Worm (Caenorhabditis elegans) whole organism, L3 larva: ENCODE data around the gene Y11D7A.3.

Experiments used
- ceh-82 ChIP-seq: fragments of 150-350 bp; optimal IDR thresholded peaks from 2 replicates; lab custom pipeline; 2014; ENCODE audit warnings: missing biosample characterization, missing genetic modification characterization
- egl-27 ChIP-seq: sonication (generic microtip); optimal IDR thresholded peaks from 4 replicates; lab custom pipeline; 2017; ENCODE audit warnings: missing biosample characterization, missing genetic modification reagents, missing genetic modification characterization
- elt-3 ChIP-seq, 3 experiments: fragments of 150-350 bp in 1 of 3; sonication (generic microtip) in 2 of 3; optimal IDR thresholded peaks; 2 replicates in 2 of 3; 4 replicates in 1 of 3; lab custom pipeline; 2014 to 2017; ENCODE audit warnings: missing biosample characterization in 3 of 3, missing genetic modification characterization in 3 of 3
- fkh-10 ChIP-seq: sonication (generic microtip); optimal IDR thresholded peaks from 2 replicates; lab custom pipeline; 2017; ENCODE audit warnings: missing biosample characterization, missing genetic modification reagents, missing genetic modification characterization
- jun-1 ChIP-seq: fragments of 150-350 bp; optimal IDR thresholded peaks from 2 replicates; lab custom pipeline; 2014; ENCODE audit warnings: missing biosample characterization, missing genetic modification reagents, missing genetic modification characterization
- lin-39 ChIP-seq: fragments of 150-350 bp; optimal IDR thresholded peaks from 2 replicates; lab custom pipeline; 2018; ENCODE audit warnings: missing biosample characterization, missing genetic modification reagents, missing genetic modification characterization
- mdl-1 ChIP-seq: fragments of 150-350 bp; optimal IDR thresholded peaks from 2 replicates; lab custom pipeline; 2014; ENCODE audit warnings: missing biosample characterization, missing genetic modification characterization
- nhr-12 ChIP-seq: fragments of 150-350 bp; optimal IDR thresholded peaks from 2 replicates; lab custom pipeline; 2014; ENCODE audit warnings: missing biosample characterization, missing genetic modification characterization
- nhr-23 ChIP-seq: fragments of 150-350 bp; optimal IDR thresholded peaks from 2 replicates; lab custom pipeline; 2014; ENCODE audit warnings: missing biosample characterization, missing genetic modification reagents, missing genetic modification characterization
- nhr-25 ChIP-seq: sonication (generic microtip); optimal IDR thresholded peaks from 2 replicates; lab custom pipeline; 2017; ENCODE audit warnings: missing biosample characterization, missing genetic modification characterization
- nhr-28 ChIP-seq: fragments of 150-350 bp; optimal IDR thresholded peaks from 2 replicates; lab custom pipeline; 2014; ENCODE audit warnings: missing biosample characterization, missing genetic modification characterization
- nhr-43 ChIP-seq: sonication (generic microtip); optimal IDR thresholded peaks from 2 replicates; lab custom pipeline; 2016; ENCODE audit warnings: mild to moderate bottlenecking, missing genetic modification characterization, missing compliant biosample characterization; ENCODE audit not compliant: poor library complexity, severe bottlenecking
- nhr-77 ChIP-seq: fragments of 150-350 bp; optimal IDR thresholded peaks from 2 replicates; lab custom pipeline; 2014; ENCODE audit warnings: missing biosample characterization, missing genetic modification characterization
- snpc-4 ChIP-seq: fragments of 150-350 bp; optimal IDR thresholded peaks from 2 replicates; lab custom pipeline; 2014; ENCODE audit warnings: missing biosample characterization, missing genetic modification characterization

- TF ChIP-seq nhr-28: no peak
- TF ChIP-seq snpc-4 (tag; lab: Kevin White, UChicago): no peak
- no peak for TF ChIP-seq nhr-12 (tag; lab: Kevin White, UChicago)
- no peak for TF ChIP-seq egl-27 (tag; lab: Kevin White, UChicago)
- no peak for TF ChIP-seq lin-39 (tag; lab: Kevin White, UChicago)
- no peak for TF ChIP-seq nhr-77 (tag; lab: Kevin White, UChicago)
- no peak for TF ChIP-seq nhr-43
- no peak for TF ChIP-seq jun-1 (tag; lab: Kevin White, UChicago)
- no peak for TF ChIP-seq nhr-25 (tag; lab: Kevin White, UChicago)
- no peak for TF ChIP-seq fkh-10 (GFP tag; lab: Kevin White, UChicago)
- TF ChIP-seq nhr-23 (tag; lab: Kevin White, UChicago): no peak
- no peak for TF ChIP-seq ceh-82 (tag; lab: Kevin White, UChicago)
- no peak for TF ChIP-seq mdl-1 (tag; lab: Kevin White, UChicago)
- TF ChIP-seq elt-3 (tag; optimal IDR thresholded peaks at IDR 0.05; lab: Kevin White, UChicago): no peak
These were observed 17.1 kb upstream of the Y11D7A.3 start for ce11 chrIV:9215824-9216223.
